Fruit fly (Drosophila melanogaster) S2 (cell line): ENCODE data around the gene Usp5.

ENCODE experiments used
- CG8478 ChIP-seq: fragments of >200 bp; optimal IDR thresholded peaks from 2 replicates; lab custom pipeline; 2018
- CTCF ChIP-seq, 2 experiments: fragments of >200 bp; optimal IDR thresholded peaks; 2 replicates each; lab custom pipeline; 2018

Gene Usp5

DNA sequence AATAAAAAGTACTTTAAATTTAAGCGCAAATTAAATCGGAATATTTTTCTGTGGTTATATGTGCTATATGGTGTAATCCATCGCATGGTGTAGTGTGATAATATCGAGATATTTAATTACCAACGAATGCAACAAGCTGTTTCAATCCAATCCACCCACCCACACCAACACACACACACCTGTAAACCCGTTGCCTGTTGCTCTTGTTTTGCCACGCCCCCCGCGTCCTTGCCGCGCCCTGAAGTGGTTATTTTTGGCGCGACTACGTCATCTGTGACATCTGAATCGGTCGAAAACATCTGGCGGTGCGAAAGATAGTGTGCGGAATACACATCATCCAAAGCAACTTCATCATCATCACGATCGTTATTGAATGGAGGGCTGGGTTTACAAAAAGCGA is 17.2 kb upstream of the Usp5 start:
- TF ChIP-seq CTCF (optimal IDR thresholded peaks at IDR 0.05; lab: Kevin White, UChicago) = no peak
- TF ChIP-seq CG8478 (lab: Kevin White, UChicago) = no peak

DNA sequence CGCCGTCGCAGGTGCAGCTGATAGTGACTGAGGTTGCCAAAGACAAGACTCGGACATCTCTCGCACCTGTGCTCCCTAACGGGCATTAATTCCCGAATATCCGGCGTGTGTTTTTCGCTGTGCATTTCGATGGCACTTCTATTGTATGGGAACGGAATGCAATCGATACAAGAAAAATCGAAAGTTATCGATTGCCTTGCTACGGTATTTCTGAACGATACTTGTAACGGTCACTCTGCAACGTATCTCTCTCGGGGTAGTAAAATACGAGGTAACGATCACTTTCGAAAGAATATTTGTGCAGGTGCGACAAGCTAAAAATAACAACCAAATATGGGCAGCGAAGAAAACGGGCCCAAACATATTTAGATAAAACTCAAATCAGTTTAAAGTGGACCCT is 16.8 kb upstream of the Usp5 start, which contains the start of gene CG32280:
TSS of gene CG32280 (plus strand) at position 231 of the 400 bp plus-strand sequence.
- TF ChIP-seq CG8478 (lab: Kevin White, UChicago) = no peak
- TF ChIP-seq CTCF (optimal IDR thresholded peaks at IDR 0.05; lab: Kevin White, UChicago) = no peak

DNA sequence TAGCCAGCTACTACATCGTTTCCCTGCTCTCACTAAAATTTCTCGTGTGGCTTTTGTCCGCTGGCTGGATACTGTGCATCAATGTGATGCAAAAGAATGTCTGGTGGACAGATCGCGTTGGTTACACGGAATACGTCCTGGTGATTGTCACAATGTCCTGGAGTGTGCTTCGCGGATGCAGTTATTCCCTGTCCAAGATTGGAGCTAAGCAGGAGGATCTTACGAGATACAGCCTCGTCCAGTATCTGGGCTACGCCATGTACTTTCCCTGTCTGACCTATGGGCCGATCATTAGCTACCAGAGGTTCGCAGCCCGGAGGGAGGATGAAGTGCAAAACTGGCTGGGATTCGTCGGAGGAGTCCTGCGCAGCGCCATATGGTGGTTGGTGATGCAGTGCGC is 14.4 kb upstream of the Usp5 start:
- no peak for TF ChIP-seq CTCF (optimal IDR thresholded peaks at IDR 0.05; lab: Kevin White, UChicago)
- no peak for TF ChIP-seq CG8478 (lab: Kevin White, UChicago)

dm6 chr3L:3161968-3162367 is 13.8 kb upstream of the Usp5 start, which contains the start of gene rasp:
rasp (plus strand) TSS chr3L:3162180.
- TF ChIP-seq CG8478 (lab: Kevin White, UChicago) = no peak
- TF ChIP-seq CTCF (optimal IDR thresholded peaks at IDR 0.05; lab: Kevin White, UChicago) = no peak

- TF ChIP-seq CTCF (optimal IDR thresholded peaks at IDR 0.05; lab: Kevin White, UChicago) (no peak), CG8478 (lab: Kevin White, UChicago) (no peak)
These were observed 11.4 kb upstream of the Usp5 start, which contains the start of the genes ND-30 and CG15812 for dm6 chr3L:3159309-3160194. ND-30 (minus strand) TSS chr3L:3159578. CG15812 (plus strand) TSS chr3L:3159991.

- TF ChIP-seq CTCF (optimal IDR thresholded peaks at IDR 0.05; lab: Kevin White, UChicago) = peak; percentile 50 to 59
- no peak for TF ChIP-seq CG8478 (lab: Kevin White, UChicago)
These were observed 9.5 kb upstream of the Usp5 start for dm6 chr3L:3157651-3158050.

- TF ChIP-seq CTCF (optimal IDR thresholded peaks at IDR 0.05; lab: Kevin White, UChicago) (no peak), CG8478 (lab: Kevin White, UChicago) (no peak)
These were observed 2.2 kb upstream of the Usp5 start for dm6 chr3L:3150376-3150775.

DNA sequence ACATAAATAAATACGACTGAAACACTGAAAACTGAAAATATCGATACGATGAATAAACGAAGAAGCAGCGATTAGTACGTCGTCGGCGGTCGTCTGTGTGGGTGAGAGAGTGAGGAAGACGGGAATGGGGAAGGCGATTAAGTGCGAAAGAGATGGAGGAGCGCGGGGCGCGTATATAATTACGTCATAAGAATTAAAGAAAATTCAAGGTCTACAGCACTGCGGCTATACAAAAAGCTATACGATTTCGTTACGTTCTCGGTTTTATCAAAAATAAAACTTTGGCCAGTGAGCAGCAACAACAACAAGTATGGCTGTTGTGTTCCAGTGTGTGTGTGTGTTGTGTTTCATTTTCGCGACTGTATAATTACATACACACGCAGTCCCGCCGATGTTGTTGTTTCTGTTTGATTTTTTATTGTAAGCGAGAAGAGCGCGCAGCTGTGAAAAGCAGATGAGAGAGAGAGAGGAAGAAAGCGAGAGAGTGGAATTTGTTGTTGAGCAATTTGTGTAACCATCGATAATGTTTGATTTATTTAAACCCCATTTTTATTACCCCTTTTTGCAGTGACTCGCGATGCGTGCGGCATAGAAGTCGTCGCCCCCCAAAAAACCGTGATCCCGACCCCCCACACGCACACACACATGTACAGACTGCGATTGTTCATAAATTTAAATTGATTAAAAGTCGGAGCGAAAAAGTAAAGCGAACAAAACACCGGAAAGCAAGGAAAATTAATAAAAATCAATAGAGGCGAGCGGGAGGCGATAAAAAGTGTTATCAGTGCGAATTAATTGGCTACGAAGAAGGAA is 1.1 kb upstream of the Usp5 start:
- TF ChIP-seq CTCF (optimal IDR thresholded peaks at IDR 0.05; lab: Kevin White, UChicago) (no peak), CG8478 (lab: Kevin White, UChicago) (no peak)

- TF ChIP-seq CTCF (optimal IDR thresholded peaks at IDR 0.05; lab: Kevin White, UChicago) (no peak), CG8478 (lab: Kevin White, UChicago) (no peak)
These were observed 4.7 kb downstream of the Usp5 start, which contains the start of the genes CG11537 and Alg2 for dm6 chr3L:3143383-3143962. CG11537 (minus strand) TSS chr3L:3143457. Alg2 (plus strand) TSS chr3L:3143808.

dm6 chr3L:3142516-3143382 is 5.4 kb downstream of the Usp5 start:
- TF ChIP-seq CTCF (optimal IDR thresholded peaks at IDR 0.05; lab: Kevin White, UChicago) = no peak
- no peak for TF ChIP-seq CG8478 (lab: Kevin White, UChicago)

DNA sequence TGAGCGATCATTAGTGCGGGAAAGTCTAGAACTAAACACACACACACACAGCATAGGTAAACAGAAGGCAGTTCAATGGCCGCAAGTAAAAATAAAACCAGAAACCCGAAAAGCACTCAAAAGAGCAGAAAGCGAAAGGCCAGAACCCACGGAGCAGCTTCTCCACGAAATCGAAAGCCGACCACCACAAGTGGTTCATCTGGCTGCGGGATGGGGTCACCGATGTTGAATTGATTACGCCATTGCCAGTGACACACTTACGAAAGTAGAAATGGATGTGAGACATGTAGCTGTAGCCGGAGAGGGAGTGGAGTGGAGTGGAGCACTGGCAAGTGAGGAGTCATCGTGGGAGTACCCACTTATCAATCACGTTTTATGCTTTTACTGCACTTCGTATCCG is 6.7 kb downstream of the Usp5 start:
- no peak for TF ChIP-seq CG8478 (lab: Kevin White, UChicago)
- no peak for TF ChIP-seq CTCF (optimal IDR thresholded peaks at IDR 0.05; lab: Kevin White, UChicago)

- TF ChIP-seq CTCF (optimal IDR thresholded peaks at IDR 0.05; lab: Kevin White, UChicago) (no peak), CG8478 (lab: Kevin White, UChicago) (no peak)
These were observed 14.1 kb downstream of the Usp5 start for dm6 chr3L:3134064-3134545.

DNA sequence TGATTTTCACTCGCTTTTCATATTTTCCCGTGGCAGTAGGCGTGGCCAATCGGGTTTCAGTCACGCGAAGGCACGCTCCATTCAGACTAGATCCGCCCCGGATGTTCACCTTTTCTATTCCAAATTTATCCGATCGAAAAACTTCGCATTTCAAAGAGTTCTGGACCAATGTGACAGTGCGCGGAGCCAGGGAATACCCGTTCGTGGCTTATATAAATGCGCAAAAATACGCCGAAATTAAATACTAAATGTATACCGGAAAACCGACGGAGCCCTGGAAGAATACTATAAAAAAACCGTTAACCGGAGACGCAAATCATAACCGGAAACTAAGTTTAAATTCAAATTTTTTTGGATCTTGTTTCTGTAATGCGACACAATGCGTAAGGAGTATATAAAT is 20.6 kb downstream of the Usp5 start, which contains the start of gene promL:
TSS of gene promL (minus strand) at position 181 of the 400 bp plus-strand sequence.
- TF ChIP-seq CG8478 (lab: Kevin White, UChicago) = no peak
- TF ChIP-seq CTCF (optimal IDR thresholded peaks at IDR 0.05; lab: Kevin White, UChicago) = no peak
